Worm (Caenorhabditis elegans): ENCODE data around the gene F35E8.1.

F35E8.1 gene

ce11 chrV:15887708-15888295, 17.6 kb downstream of the F35E8.1 start:
- TF ChIP-seq mdl-1 (tag; optimal IDR thresholded peaks at IDR 0.05) (no peak), egl-5 (tag; optimal IDR thresholded peaks at IDR 0.05) (no peak), ZK546.5 (tag; optimal IDR thresholded peaks at IDR 0.05) (no peak), elt-1 (tag; optimal IDR thresholded peaks at IDR 0.05) (no peak), lin-15B (tag; optimal IDR thresholded peaks at IDR 0.05) (no peak), fos-1 (tag; optimal IDR thresholded peaks at IDR 0.05) (peak; percentile 33), eor-1 (tag; optimal IDR thresholded peaks at IDR 0.05) (no peak), zag-1 (tag; optimal IDR thresholded peaks at IDR 0.05) (no peak), jun-1 (tag; optimal IDR thresholded peaks at IDR 0.05) (peak; percentile 70), nhr-76 (tag; optimal IDR thresholded peaks at IDR 0.05) (no peak), ceh-82 (tag; optimal IDR thresholded peaks at IDR 0.05) (no peak), ceh-9 (tag; optimal IDR thresholded peaks at IDR 0.05) (no peak), nhr-25 (tag; optimal IDR thresholded peaks at IDR 0.05) (no peak), skn-1 (tag; optimal IDR thresholded peaks at IDR 0.05) (no peak), lsy-12 (tag; optimal IDR thresholded peaks at IDR 0.05) (no peak), nhr-77 (tag; optimal IDR thresholded peaks at IDR 0.05) (no peak), elt-3 (tag; optimal IDR thresholded peaks at IDR 0.05) (no peak), fkh-10 (GFP tag; optimal IDR thresholded peaks at IDR 0.05) (no peak), ceh-16 (tag; optimal IDR thresholded peaks at IDR 0.05) (no peak), nhr-237 (tag; optimal IDR thresholded peaks at IDR 0.05) (no peak), nhr-43 (tag; optimal IDR thresholded peaks at IDR 0.05; ENCODE audit: poor library complexity, severe bottlenecking) (no peak), tbx-2 (tag; optimal IDR thresholded peaks at IDR 0.05) (no peak), pha-4 (tag; optimal IDR thresholded peaks at IDR 0.05) (peak; percentile 16), aly-2 (tag; optimal IDR thresholded peaks at IDR 0.05) (no peak), nhr-12 (tag; optimal IDR thresholded peaks at IDR 0.05) (no peak), ama-1 (optimal IDR thresholded peaks at IDR 0.05) (no peak), nhr-23 (tag; optimal IDR thresholded peaks at IDR 0.05) (no peak), elt-2 (tag; optimal IDR thresholded peaks at IDR 0.05) (peak; percentile 93), ceh-28 (tag; optimal IDR thresholded peaks at IDR 0.05) (no peak), snpc-4 (tag; optimal IDR thresholded peaks at IDR 0.05) (no peak), mml-1 (tag; optimal IDR thresholded peaks at IDR 0.05) (no peak), nhr-28 (tag; optimal IDR thresholded peaks at IDR 0.05) (no peak), nhr-67 (tag; optimal IDR thresholded peaks at IDR 0.05) (no peak), pqm-1 (tag; optimal IDR thresholded peaks at IDR 0.05) (peak; percentile 89), sea-2 (GFP tag; optimal IDR thresholded peaks at IDR 0.05) (no peak), unc-62 (GFP tag; optimal IDR thresholded peaks at IDR 0.05) (no peak), fkh-2 (tag; optimal IDR thresholded peaks at IDR 0.05) (no peak), ztf-4 (tag; optimal IDR thresholded peaks at IDR 0.05) (no peak), hmg-11 (tag; optimal IDR thresholded peaks at IDR 0.05) (no peak), daf-12 (tag; optimal IDR thresholded peaks at IDR 0.05) (no peak), nhr-11 (tag; optimal IDR thresholded peaks at IDR 0.05) (no peak), ztf-11 (tag; optimal IDR thresholded peaks at IDR 0.05) (no peak), nfya-1 (tag; optimal IDR thresholded peaks at IDR 0.05; ENCODE audit: insufficient read depth) (peak; percentile 76), unc-39 (tag; optimal IDR thresholded peaks at IDR 0.05) (no peak), lin-39 (tag; optimal IDR thresholded peaks at IDR 0.05) (no peak)

- TF ChIP-seq ztf-11 (tag; optimal IDR thresholded peaks at IDR 0.05), result no peak
- no peak for TF ChIP-seq ceh-82 (tag; optimal IDR thresholded peaks at IDR 0.05)
- peak; percentile 9 for TF ChIP-seq pqm-1 (tag; optimal IDR thresholded peaks at IDR 0.05)
Observed at ce11 chrV:15885967-15886366, 19.5 kb downstream of the F35E8.1 start, which contains the start of gene T06C12.9. Gene T06C12.9 (minus strand): TSS chrV:15886067.

All from whole organism, L3 larva.